Worm (Caenorhabditis elegans): Measurements from ENCODE around the gene fbxa-170.

fbxa-170 gene

ce11 chrX:1627013-1627412, 50.9 kb downstream of the fbxa-170 start:
- TF ChIP-seq nhr-120 (GFP tag; IDR thresholded peaks at IDR 0.05) (0 out of 2 replicates have a peak, but pooled peaks have one; percentile 86), ZK185.1 (tag; optimal IDR thresholded peaks at IDR 0.05; ENCODE audit: poor library complexity, severe bottlenecking) (peak; percentile 98), attf-3 (GFP tag; conservative IDR thresholded peaks at IDR 0.05) (0 out of 2 replicates have a peak, but pooled peaks have one; percentile 21), tlf-1 (GFP tag; optimal IDR thresholded peaks at IDR 0.05) (peak; percentile 97), egrh-3 (GFP tag; IDR thresholded peaks at IDR 0.05) (peak; percentile 14; the same call in 1 of the 2 replicates), akir-1 (GFP tag; optimal IDR thresholded peaks at IDR 0.05) (peak; percentile 27), nhr-27 (tag; optimal IDR thresholded peaks at IDR 0.05) (no peak), F37B4.10 (GFP tag; IDR thresholded peaks at IDR 0.05) (0 out of 2 replicates have a peak, but pooled peaks have one; percentile 51), ztf-18 (tag; optimal IDR thresholded peaks at IDR 0.05) (peak; percentile 69), egl-18 (GFP tag; IDR thresholded peaks at IDR 0.05) (peak; percentile 88; the same call in 1 of the 2 replicates), ama-1 (optimal IDR thresholded peaks at IDR 0.05) (no peak), ama-1 (GFP tag; optimal IDR thresholded peaks at IDR 0.05) (peak in 1 of 2 experiments; percentile 78), ets-4 (GFP tag; optimal IDR thresholded peaks at IDR 0.05) (peak; percentile 53), gei-17 (GFP tag; optimal IDR thresholded peaks at IDR 0.05) (peak; percentile 98), lir-1 (GFP tag; conservative IDR thresholded peaks at IDR 0.05) (peak; percentile 87), hrde-1 (tag; optimal IDR thresholded peaks at IDR 0.05; ENCODE audit: borderline replicate concordance) (no peak), dpff-1 (tag; optimal IDR thresholded peaks at IDR 0.05) (no peak), madf-6 (GFP tag; IDR thresholded peaks at IDR 0.05) (no peak), ztf-6 (GFP tag; IDR thresholded peaks at IDR 0.05) (peak; percentile 86; the same call in 1 of the 2 replicates), snpc-3.4 (tag; optimal IDR thresholded peaks at IDR 0.05) (peak; percentile 27), ceh-91 (GFP tag; IDR thresholded peaks at IDR 0.05) (no peak), ceh-40 (GFP tag; IDR thresholded peaks at IDR 0.05) (no peak), ceh-27 (GFP tag; optimal IDR thresholded peaks at IDR 0.05) (peak; percentile 98), unc-62 (GFP tag; optimal IDR thresholded peaks at IDR 0.05) (no peak), hsf-1 (GFP tag; IDR thresholded peaks at IDR 0.05) (no peak), F33H1.4 (GFP tag; IDR thresholded peaks at IDR 0.05) (0 out of 2 replicates have a peak, but pooled peaks have one; percentile 24), ztf-3 (GFP tag; optimal IDR thresholded peaks at IDR 0.05) (peak; percentile 89), dox-1 (GFP tag; IDR thresholded peaks at IDR 0.05) (peak; percentile 98), aptf-3 (GFP tag; IDR thresholded peaks at IDR 0.05) (no peak), rec-8 (tag; optimal IDR thresholded peaks at IDR 0.05) (peak in 1 of 2 experiments; percentile 44), ztf-22 (GFP tag; optimal IDR thresholded peaks at IDR 0.05) (peak; percentile 76), rpc-1 (optimal IDR thresholded peaks at IDR 0.05) (peak; percentile 10), rpc-1 (tag; optimal IDR thresholded peaks at IDR 0.05) (no peak), lsy-27 (tag; optimal IDR thresholded peaks at IDR 0.05; ENCODE audit: borderline replicate concordance, insufficient read depth) (no peak), him-1 (tag; optimal IDR thresholded peaks at IDR 0.05) (no peak), atf-7 (tag; optimal IDR thresholded peaks at IDR 0.05) (peak; percentile 97), F57C9.4 (tag; optimal IDR thresholded peaks at IDR 0.05) (peak; percentile 35), madf-3 (GFP tag; IDR thresholded peaks at IDR 0.05) (peak; percentile 90), lin-26 (GFP tag; IDR thresholded peaks at IDR 0.05) (peak; percentile 80), nfya-1 (tag; optimal IDR thresholded peaks at IDR 0.05; ENCODE audit: borderline replicate concordance, insufficient read depth) (no peak), nhr-179 (tag; optimal IDR thresholded peaks at IDR 0.05) (peak; percentile 47), C17E4.6 (GFP tag; IDR thresholded peaks at IDR 0.05) (peak; percentile 76), repo-1 (tag; optimal IDR thresholded peaks at IDR 0.05) (peak; percentile 98), lsl-1 (GFP tag; optimal IDR thresholded peaks at IDR 0.05) (no peak), F55B11.4 (tag; optimal IDR thresholded peaks at IDR 0.05; ENCODE audit: borderline replicate concordance, insufficient read depth) (no peak), ccch-3 (GFP tag; optimal IDR thresholded peaks at IDR 0.05) (peak; percentile 89), nfyb-1 (GFP tag; IDR thresholded peaks at IDR 0.05) (peak; percentile 97), rcor-1 (GFP tag; IDR thresholded peaks at IDR 0.05) (peak; percentile 96)
